1 fruit fly cellular context compared by ENCODE assay signal in the genomic region with DNA sequence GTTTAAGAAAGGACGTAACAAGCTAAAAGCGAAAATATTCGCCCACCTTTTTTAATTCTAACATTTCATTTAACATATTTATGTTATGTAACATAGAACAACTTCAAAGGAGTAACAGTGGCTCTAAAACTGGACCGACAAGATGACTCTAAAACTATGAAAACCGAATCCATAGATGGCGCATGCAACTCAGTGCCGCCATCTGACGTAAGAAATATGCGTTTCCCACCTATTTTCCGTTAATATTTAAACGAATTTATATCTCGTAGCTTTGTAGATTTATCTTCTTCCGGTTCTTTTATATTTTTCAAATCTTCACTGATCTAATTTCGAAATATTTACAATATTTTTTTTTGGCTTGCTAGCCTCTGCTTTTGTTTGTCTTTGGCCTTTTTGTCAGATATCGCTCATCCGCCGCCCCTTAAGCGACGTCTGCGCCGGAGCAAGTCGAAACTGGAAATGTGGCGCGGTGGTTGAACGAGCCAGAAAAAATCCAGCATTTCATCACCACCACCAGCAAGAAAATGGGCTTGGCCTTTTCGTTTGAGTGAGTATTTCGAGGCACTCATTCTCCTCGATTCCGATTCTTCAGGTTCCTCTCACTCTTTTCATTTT.
A peak's percentile ranks its signal among the peaks of the same experiment; 100 is the strongest.
TF ChIP-seq lines count a peak whose summit lies in the region.

No protein-coding gene starts in this region.

TF ChIP-seq in whole organism, embryonic, 481 proteins besides CTCF, POLR2A, EP300 and RAD21 (continued from another document and continues in another):
- no peak for TF ChIP-seq Mad (GFP tag; optimal IDR thresholded peaks at IDR 0.05; lab: Kevin White, UChicago)
- TF ChIP-seq en (GFP tag; optimal IDR thresholded peaks at IDR 0.05; lab: Kevin White, UChicago) = peak; percentile 48
- no peak for TF ChIP-seq Dp (GFP tag; optimal IDR thresholded peaks at IDR 0.05; lab: Kevin White, UChicago)
- no peak for TF ChIP-seq CG12219 (GFP tag; optimal IDR thresholded peaks at IDR 0.05; lab: Kevin White, UChicago)
- no peak for TF ChIP-seq otp (GFP tag; IDR thresholded peaks at IDR 0.05; lab: Robert Waterston, UW)
- TF ChIP-seq CG15479 (GFP tag; optimal IDR thresholded peaks at IDR 0.05; lab: Kevin White, UChicago) = no peak
- TF ChIP-seq CG2116 (GFP tag; optimal IDR thresholded peaks at IDR 0.05; lab: Kevin White, UChicago) = peak; percentile 25
- no peak for TF ChIP-seq CG7556 (GFP tag; optimal IDR thresholded peaks at IDR 0.05; lab: Kevin White, UChicago)
- no peak for TF ChIP-seq cwo (GFP tag; optimal IDR thresholded peaks at IDR 0.05; lab: Kevin White, UChicago)
- no peak for TF ChIP-seq Scr (GFP tag; IDR thresholded peaks at IDR 0.05; lab: Robert Waterston, UW; ENCODE audit: partially characterized antibody)
- TF ChIP-seq CG6791 (GFP tag; IDR thresholded peaks at IDR 0.05; lab: Robert Waterston, UW; ENCODE audit: partially characterized antibody) = peak; percentile 55; the same call in 2 of the 3 replicates
- TF ChIP-seq Deaf1 (tag; optimal IDR thresholded peaks at IDR 0.05; lab: Kevin White, UChicago) = peak; percentile 8
- TF ChIP-seq trh (GFP tag; optimal IDR thresholded peaks at IDR 0.05; lab: Kevin White, UChicago) = peak; percentile 31
- TF ChIP-seq phol (tag; optimal IDR thresholded peaks at IDR 0.05; lab: Kevin White, UChicago) = peak; percentile 35
- TF ChIP-seq Myb (GFP tag; optimal IDR thresholded peaks at IDR 0.05; lab: Kevin White, UChicago) = peak; percentile 94
- TF ChIP-seq sd (tag; optimal IDR thresholded peaks at IDR 0.05; lab: Kevin White, UChicago) = peak; percentile 2
- TF ChIP-seq hbn (GFP tag; IDR thresholded peaks at IDR 0.05; lab: Robert Waterston, UW; ENCODE audit: partially characterized antibody) = no peak
- peak; percentile 18 for TF ChIP-seq CG15073 (GFP tag; optimal IDR thresholded peaks at IDR 0.05; lab: Kevin White, UChicago)
- TF ChIP-seq CG4404 (GFP tag; IDR thresholded peaks at IDR 0.05; lab: Robert Waterston, UW) = no peak
- TF ChIP-seq Lim3 (GFP tag; IDR thresholded peaks at IDR 0.05; lab: Robert Waterston, UW) = no peak
- no peak for TF ChIP-seq CG2875 (GFP tag; optimal IDR thresholded peaks at IDR 0.05; lab: Kevin White, UChicago)
- TF ChIP-seq maf-S (GFP tag; optimal IDR thresholded peaks at IDR 0.05; lab: Kevin White, UChicago) = no peak
- peak; percentile 42 for TF ChIP-seq Sox102F (GFP tag; optimal IDR thresholded peaks at IDR 0.05; lab: Kevin White, UChicago)
- TF ChIP-seq CG10274 (GFP tag; optimal IDR thresholded peaks at IDR 0.05; lab: Kevin White, UChicago) = no peak
- TF ChIP-seq CG13624 (GFP tag; optimal IDR thresholded peaks at IDR 0.05; lab: Kevin White, UChicago) = peak; percentile 13
- TF ChIP-seq CG30020 (tag; optimal IDR thresholded peaks at IDR 0.05; lab: Kevin White, UChicago) = no peak
- no peak for TF ChIP-seq CG14014 (GFP tag; IDR thresholded peaks at IDR 0.05; lab: Robert Waterston, UW)
- TF ChIP-seq nerfin-2 (GFP tag; IDR thresholded peaks at IDR 0.05; lab: Robert Waterston, UW; ENCODE audit: partially characterized antibody) = no peak
- no peak for TF ChIP-seq CG31388 (GFP tag; optimal IDR thresholded peaks at IDR 0.05; lab: Kevin White, UChicago)
- TF ChIP-seq Rx (GFP tag; IDR thresholded peaks at IDR 0.05; lab: Robert Waterston, UW) = no peak
- TF ChIP-seq CG10147 (GFP tag; optimal IDR thresholded peaks at IDR 0.05; lab: Kevin White, UChicago) = no peak
- TF ChIP-seq CG3281 (GFP tag; optimal IDR thresholded peaks at IDR 0.05; lab: Kevin White, UChicago) = no peak
- TF ChIP-seq Xbp1 (GFP tag; optimal IDR thresholded peaks at IDR 0.05; lab: Kevin White, UChicago) = peak; percentile 70
- no peak for TF ChIP-seq CG13287 (GFP tag; IDR thresholded peaks at IDR 0.05; lab: Robert Waterston, UW; ENCODE audit: partially characterized antibody)
- no peak for TF ChIP-seq CG4854 (GFP tag; optimal IDR thresholded peaks at IDR 0.05; lab: Kevin White, UChicago)
- TF ChIP-seq Tbp (GFP tag; optimal IDR thresholded peaks at IDR 0.05; lab: Kevin White, UChicago) = peak; percentile 1
- no peak for TF ChIP-seq NFAT (GFP tag; IDR thresholded peaks at IDR 0.05; lab: Robert Waterston, UW)
- no peak for TF ChIP-seq CG15514 (GFP tag; optimal IDR thresholded peaks at IDR 0.05; lab: Kevin White, UChicago)
- no peak for TF ChIP-seq TFAM (GFP tag; optimal IDR thresholded peaks at IDR 0.05; lab: Kevin White, UChicago)
- TF ChIP-seq MTF-1 (GFP tag; optimal IDR thresholded peaks at IDR 0.05; lab: Kevin White, UChicago; ENCODE audit: borderline replicate concordance) = peak; percentile 3
- no peak for TF ChIP-seq Nf-YA (GFP tag; IDR thresholded peaks at IDR 0.05; lab: Robert Waterston, UW)
- peak; percentile 5 for TF ChIP-seq disco-r (GFP tag; optimal IDR thresholded peaks at IDR 0.05; lab: Kevin White, UChicago)
- no peak for TF ChIP-seq ac (GFP tag; optimal IDR thresholded peaks at IDR 0.05; lab: Kevin White, UChicago)
- TF ChIP-seq Meics (GFP tag; optimal IDR thresholded peaks at IDR 0.05; lab: Kevin White, UChicago) = no peak
- TF ChIP-seq CG2120 (GFP tag; optimal IDR thresholded peaks at IDR 0.05; lab: Kevin White, UChicago) = no peak
- no peak for TF ChIP-seq sna (GFP tag; IDR thresholded peaks at IDR 0.05; lab: Robert Waterston, UW; ENCODE audit: partially characterized antibody)
- peak; percentile 65 for TF ChIP-seq CoRest (tag; optimal IDR thresholded peaks at IDR 0.05; lab: Kevin White, UChicago)
- TF ChIP-seq ara (GFP tag; IDR thresholded peaks at IDR 0.05; lab: Robert Waterston, UW) = no peak
- TF ChIP-seq H15 (GFP tag; IDR thresholded peaks at IDR 0.05; lab: Robert Waterston, UW) = no peak
- TF ChIP-seq CG1792 (GFP tag; optimal IDR thresholded peaks at IDR 0.05; lab: Kevin White, UChicago) = no peak
- no peak for TF ChIP-seq CG1647 (GFP tag; optimal IDR thresholded peaks at IDR 0.05; lab: Kevin White, UChicago)
- no peak for TF ChIP-seq CG6689 (GFP tag; IDR thresholded peaks at IDR 0.05; lab: Robert Waterston, UW)
- peak; percentile 30 for TF ChIP-seq CG30403 (GFP tag; optimal IDR thresholded peaks at IDR 0.05; lab: Kevin White, UChicago)
- TF ChIP-seq CG2199 (GFP tag; IDR thresholded peaks at IDR 0.05; lab: Robert Waterston, UW) = 0 out of 3 replicates have a peak, but pooled peaks have one; percentile 55
- TF ChIP-seq fd96Cb (tag; optimal IDR thresholded peaks at IDR 0.05; lab: Kevin White, UChicago) = peak; percentile 27
- peak; percentile 5 for TF ChIP-seq grn (GFP tag; optimal IDR thresholded peaks at IDR 0.05; lab: Kevin White, UChicago)
- no peak for TF ChIP-seq CG12071 (GFP tag; optimal IDR thresholded peaks at IDR 0.05; lab: Kevin White, UChicago)
- TF ChIP-seq kay (GFP tag; optimal IDR thresholded peaks at IDR 0.05; lab: Kevin White, UChicago) = no peak
- TF ChIP-seq CG1603 (tag; optimal IDR thresholded peaks at IDR 0.05; lab: Kevin White, UChicago) = peak; percentile 35
- TF ChIP-seq CHES-1-like (GFP tag; optimal IDR thresholded peaks at IDR 0.05; lab: Kevin White, UChicago) = peak; percentile 13
- TF ChIP-seq CG16813 (GFP tag; IDR thresholded peaks at IDR 0.05; lab: Robert Waterston, UW; ENCODE audit: partially characterized antibody) = no peak
- TF ChIP-seq ewg (GFP tag; optimal IDR thresholded peaks at IDR 0.05; lab: Kevin White, UChicago) = peak; percentile 82
- TF ChIP-seq CG13424 (tag; optimal IDR thresholded peaks at IDR 0.05; lab: Kevin White, UChicago) = peak; percentile 3
- TF ChIP-seq Aef1 (GFP tag; IDR thresholded peaks at IDR 0.05; lab: Robert Waterston, UW) = no peak
- TF ChIP-seq bab2 (GFP tag; optimal IDR thresholded peaks at IDR 0.05; lab: Kevin White, UChicago) = peak; percentile 27
- TF ChIP-seq dm (GFP tag; optimal IDR thresholded peaks at IDR 0.05; lab: Kevin White, UChicago) = peak; percentile 1
- peak; percentile 25; the same call in 1 of the 2 replicates for TF ChIP-seq inv (GFP tag; IDR thresholded peaks at IDR 0.05; lab: Robert Waterston, UW; ENCODE audit: partially characterized antibody)
- TF ChIP-seq fru (optimal IDR thresholded peaks at IDR 0.05; lab: Kevin White, UChicago) = no peak
- TF ChIP-seq CG1233 (GFP tag; optimal IDR thresholded peaks at IDR 0.05; lab: Kevin White, UChicago) = no peak
- TF ChIP-seq CG18476 (GFP tag; optimal IDR thresholded peaks at IDR 0.05; lab: Kevin White, UChicago) = no peak
- TF ChIP-seq CG1024 (GFP tag; IDR thresholded peaks at IDR 0.05; lab: Robert Waterston, UW) = no peak
- TF ChIP-seq NC2β (GFP tag; optimal IDR thresholded peaks at IDR 0.05; lab: Kevin White, UChicago) = peak; percentile 56
- TF ChIP-seq CG3838 (GFP tag; optimal IDR thresholded peaks at IDR 0.05; lab: Kevin White, UChicago) = no peak
- TF ChIP-seq HmgZ (tag; optimal IDR thresholded peaks at IDR 0.05; lab: Kevin White, UChicago) = no peak
- no peak for TF ChIP-seq CG3995 (GFP tag; optimal IDR thresholded peaks at IDR 0.05; lab: Kevin White, UChicago)
- no peak for TF ChIP-seq CG10321 (GFP tag; IDR thresholded peaks at IDR 0.05; lab: Robert Waterston, UW)
- no peak for TF ChIP-seq MBD-R2 (GFP tag; IDR thresholded peaks at IDR 0.05; lab: Robert Waterston, UW)
- TF ChIP-seq vfl (GFP tag; optimal IDR thresholded peaks at IDR 0.05; lab: Kevin White, UChicago) = no peak
- no peak for TF ChIP-seq CG11085 (GFP tag; IDR thresholded peaks at IDR 0.05; lab: Robert Waterston, UW)
- TF ChIP-seq zf30C (GFP tag; optimal IDR thresholded peaks at IDR 0.05; lab: Kevin White, UChicago) = no peak
- no peak for TF ChIP-seq CG17385 (GFP tag; optimal IDR thresholded peaks at IDR 0.05; lab: Kevin White, UChicago)
- peak; percentile 51 for TF ChIP-seq CG6854 (GFP tag; optimal IDR thresholded peaks at IDR 0.05; lab: Kevin White, UChicago)
- TF ChIP-seq psq (GFP tag; optimal IDR thresholded peaks at IDR 0.05; lab: Kevin White, UChicago) = no peak
- TF ChIP-seq CG12744 (GFP tag; optimal IDR thresholded peaks at IDR 0.05; lab: Kevin White, UChicago) = peak; percentile 41
- peak; percentile 2 for TF ChIP-seq trem (tag; optimal IDR thresholded peaks at IDR 0.05; lab: Kevin White, UChicago)
- TF ChIP-seq wor (GFP tag; IDR thresholded peaks at IDR 0.05; lab: Robert Waterston, UW) = no peak
- TF ChIP-seq pros (GFP tag; optimal IDR thresholded peaks at IDR 0.05; lab: Kevin White, UChicago) = peak; percentile 45
- TF ChIP-seq CG8359 (GFP tag; optimal IDR thresholded peaks at IDR 0.05; lab: Kevin White, UChicago; ENCODE audit: borderline replicate concordance) = no peak
- TF ChIP-seq esg (GFP tag; conservative IDR thresholded peaks at IDR 0.05; lab: Robert Waterston, UW) = no peak
- TF ChIP-seq Chrac-16 (GFP tag; optimal IDR thresholded peaks at IDR 0.05; lab: Kevin White, UChicago) = peak; percentile 65
- peak; percentile 34; the same call in 1 of the 2 replicates for TF ChIP-seq slbo (GFP tag; IDR thresholded peaks at IDR 0.05; lab: Robert Waterston, UW)
- TF ChIP-seq Sry-δ (GFP tag; optimal IDR thresholded peaks at IDR 0.05; lab: Kevin White, UChicago) = peak; percentile 10
- no peak for TF ChIP-seq vnd (GFP tag; IDR thresholded peaks at IDR 0.05; lab: Robert Waterston, UW; ENCODE audit: partially characterized antibody)
- peak; percentile 7 for TF ChIP-seq unpg (GFP tag; optimal IDR thresholded peaks at IDR 0.05; lab: Kevin White, UChicago)
- no peak for TF ChIP-seq CG11696 (GFP tag; IDR thresholded peaks at IDR 0.05; lab: Robert Waterston, UW)
- TF ChIP-seq CG4360 (GFP tag; IDR thresholded peaks at IDR 0.05; lab: Robert Waterston, UW) = no peak
- peak; percentile 27 for TF ChIP-seq chn (GFP tag; optimal IDR thresholded peaks at IDR 0.05; lab: Kevin White, UChicago)
- TF ChIP-seq CG12104 (GFP tag; optimal IDR thresholded peaks at IDR 0.05; lab: Kevin White, UChicago) = no peak
- TF ChIP-seq Ets97D (GFP tag; optimal IDR thresholded peaks at IDR 0.05; lab: Kevin White, UChicago) = peak; percentile 39
- no peak for TF ChIP-seq stc (GFP tag; IDR thresholded peaks at IDR 0.05; lab: Robert Waterston, UW)
- peak; percentile 97 for TF ChIP-seq abd-A (tag; optimal IDR thresholded peaks at IDR 0.05; lab: Kevin White, UChicago)
- TF ChIP-seq ash1 (GFP tag; optimal IDR thresholded peaks at IDR 0.05; lab: Kevin White, UChicago) = peak; percentile 42
- TF ChIP-seq CG33213 (GFP tag; optimal IDR thresholded peaks at IDR 0.05; lab: Kevin White, UChicago) = peak; percentile 48
- TF ChIP-seq tin (GFP tag; optimal IDR thresholded peaks at IDR 0.05; lab: Kevin White, UChicago) = peak; percentile 68
- no peak for TF ChIP-seq wek (GFP tag; optimal IDR thresholded peaks at IDR 0.05; lab: Kevin White, UChicago)
- TF ChIP-seq hkb (optimal IDR thresholded peaks at IDR 0.05; lab: Kevin White, UChicago) = peak; percentile 3
- no peak for TF ChIP-seq hkb (GFP tag; IDR thresholded peaks at IDR 0.05; lab: Robert Waterston, UW)
- no peak for TF ChIP-seq MESR4 (GFP tag; optimal IDR thresholded peaks at IDR 0.05; lab: Kevin White, UChicago)
- TF ChIP-seq gsb (GFP tag; IDR thresholded peaks at IDR 0.05; lab: Robert Waterston, UW) = no peak
- no peak for TF ChIP-seq Atf-2 (GFP tag; optimal IDR thresholded peaks at IDR 0.05; lab: Kevin White, UChicago)
- TF ChIP-seq CG14050 (GFP tag; IDR thresholded peaks at IDR 0.05; lab: Robert Waterston, UW) = no peak
- no peak for TF ChIP-seq Dref (GFP tag; IDR thresholded peaks at IDR 0.05; lab: Robert Waterston, UW)
- TF ChIP-seq CG6175 (GFP tag; IDR thresholded peaks at IDR 0.05; lab: Robert Waterston, UW) = no peak
- peak; percentile 41; the same call in 2 of the 3 replicates for TF ChIP-seq CG17361 (GFP tag; IDR thresholded peaks at IDR 0.05; lab: Robert Waterston, UW)
- no peak for TF ChIP-seq CrebB (tag; optimal IDR thresholded peaks at IDR 0.05; lab: Kevin White, UChicago)
- no peak for TF ChIP-seq sens-2 (GFP tag; IDR thresholded peaks at IDR 0.05; lab: Robert Waterston, UW)
- TF ChIP-seq tgo (GFP tag; IDR thresholded peaks at IDR 0.05; lab: Robert Waterston, UW) = no peak; the same call in 2 of the 3 replicates
- TF ChIP-seq Hmr (GFP tag; optimal IDR thresholded peaks at IDR 0.05; lab: Kevin White, UChicago) = peak; percentile 33
- TF ChIP-seq ind (GFP tag; optimal IDR thresholded peaks at IDR 0.05; lab: Kevin White, UChicago) = peak; percentile 19
- TF ChIP-seq CG31365 (tag; optimal IDR thresholded peaks at IDR 0.05; lab: Kevin White, UChicago) = peak; percentile 13
- TF ChIP-seq CG7963 (GFP tag; IDR thresholded peaks at IDR 0.05; lab: Robert Waterston, UW; ENCODE audit: partially characterized antibody) = no peak
- peak; percentile 36 for TF ChIP-seq Nf-YB (GFP tag; optimal IDR thresholded peaks at IDR 0.05; lab: Kevin White, UChicago)
- peak; percentile 68 for TF ChIP-seq CG17829 (tag; optimal IDR thresholded peaks at IDR 0.05; lab: Kevin White, UChicago)
- TF ChIP-seq nau (GFP tag; optimal IDR thresholded peaks at IDR 0.05; lab: Kevin White, UChicago) = peak; percentile 19
- peak; percentile 64; the same call in 2 of the 3 replicates for TF ChIP-seq ci (GFP tag; IDR thresholded peaks at IDR 0.05; lab: Robert Waterston, UW)
- no peak for TF ChIP-seq CG12236 (GFP tag; optimal IDR thresholded peaks at IDR 0.05; lab: Kevin White, UChicago)
